Worm (Caenorhabditis elegans): Measurements from ENCODE around the gene F45C12.17.

- TF ChIP-seq php-3 (GFP tag; IDR thresholded peaks at IDR 0.05) (no peak), ceh-44 (GFP tag; IDR thresholded peaks at IDR 0.05) (no peak), ama-1 (optimal IDR thresholded peaks at IDR 0.05) (no peak), arid-1 (GFP tag; conservative IDR thresholded peaks at IDR 0.05) (no peak), ztf-11 (tag; optimal IDR thresholded peaks at IDR 0.05) (no peak), nhr-25 (tag; optimal IDR thresholded peaks at IDR 0.05; ENCODE audit: borderline replicate concordance, insufficient read depth) (no peak), fos-1 (tag; optimal IDR thresholded peaks at IDR 0.05) (no peak), madf-5 (GFP tag; IDR thresholded peaks at IDR 0.05) (no peak), tra-1 (GFP tag; IDR thresholded peaks at IDR 0.05) (no peak), nhr-77 (tag; optimal IDR thresholded peaks at IDR 0.05) (no peak), pha-4 (GFP tag; IDR thresholded peaks at IDR 0.05) (no peak), pha-4 (tag; optimal IDR thresholded peaks at IDR 0.05) (no peak)
Measured at ce11 chrII:1756072-1756471, 30.2 kb downstream of the F45C12.17 start, which contains the start of gene F36H5.17.
